Worm (Caenorhabditis elegans): ENCODE measurements around the gene Y71H2AM.12.

DNA sequence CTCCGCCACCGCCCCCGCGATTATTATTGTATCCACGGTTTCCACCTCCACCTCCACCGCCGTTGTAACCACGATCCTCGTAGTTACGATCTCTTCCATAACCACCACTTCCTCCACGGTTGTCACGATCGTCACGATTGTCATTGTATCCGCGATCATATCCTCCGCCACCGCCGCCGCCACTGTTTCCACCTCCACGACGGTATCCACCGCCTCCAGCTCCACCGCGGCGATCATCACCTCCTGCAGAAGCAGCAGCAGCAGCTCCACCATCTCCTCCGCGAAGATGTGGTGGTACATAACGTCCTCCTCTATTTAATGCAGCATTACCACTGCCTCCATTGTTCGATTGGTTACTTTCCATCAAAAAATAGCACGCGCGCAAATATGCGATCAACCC, 44.8 kb upstream of the Y71H2AM.12 start, which contains the start of gene laf-1:
- TF ChIP-seq med-1 (GFP tag; optimal IDR thresholded peaks at IDR 0.05; ENCODE audit: insufficient read depth) (no peak), ztf-29 (GFP tag; IDR thresholded peaks at IDR 0.05) (no peak), flt-1 (GFP tag; IDR thresholded peaks at IDR 0.05) (no peak), klf-2 (GFP tag; conservative IDR thresholded peaks at IDR 0.05) (no peak)
